Worm (Caenorhabditis elegans) whole organism, L1 larva: ENCODE data around the gene msp-49.

Experiments used
- fkh-10 ChIP-seq: sonication (generic microtip); optimal IDR thresholded peaks from 2 replicates; lab custom pipeline; 2017; ENCODE audit warnings: missing biosample characterization, missing genetic modification reagents, missing genetic modification characterization
- fkh-8 ChIP-seq: sonication (generic microtip); optimal IDR thresholded peaks from 2 replicates; lab custom pipeline; 2016; ENCODE audit warnings: mild to moderate bottlenecking, missing genetic modification characterization, missing compliant biosample characterization
- jun-1 ChIP-seq: fragments of 150-350 bp; optimal IDR thresholded peaks from 2 replicates; lab custom pipeline; 2014; ENCODE audit warnings: missing biosample characterization, missing genetic modification reagents, missing genetic modification characterization
- lin-15B ChIP-seq: fragments of 150-350 bp; sonication (generic microtip); optimal IDR thresholded peaks from 3 replicates; lab custom pipeline; 2014; ENCODE audit warnings: missing biosample characterization, missing genetic modification characterization
- nhr-12 ChIP-seq: sonication (generic microtip); optimal IDR thresholded peaks from 2 replicates; lab custom pipeline; 2017; ENCODE audit warnings: missing biosample characterization, missing genetic modification characterization

ce11 chrII:5186870-5187269 lies 7.3 kb upstream of the msp-49 start:
- no peak for TF ChIP-seq jun-1 (tag; lab: Kevin White, UChicago)
- no peak for TF ChIP-seq nhr-12 (tag; lab: Kevin White, UChicago)
- no peak for TF ChIP-seq fkh-10 (GFP tag; lab: Kevin White, UChicago)
- TF ChIP-seq fkh-8 (tag; lab: Kevin White, UChicago): no peak
- TF ChIP-seq lin-15B (tag; lab: Kevin White, UChicago): no peak
